Worm (Caenorhabditis elegans): ENCODE results near the gene lec-11.

ce11 chrIV:6541435-6541834 lies 48.5 kb downstream of the lec-11 start, which contains the start of gene C01G5.25:
- no peak for TF ChIP-seq ama-1 (optimal IDR thresholded peaks at IDR 0.05)
- TF ChIP-seq elt-1 (tag; optimal IDR thresholded peaks at IDR 0.05) = no peak
- peak; percentile 51 for TF ChIP-seq lin-39 (tag; optimal IDR thresholded peaks at IDR 0.05)
- no peak for TF ChIP-seq skn-1 (tag; optimal IDR thresholded peaks at IDR 0.05)
- no peak for TF ChIP-seq pha-4 (tag; optimal IDR thresholded peaks at IDR 0.05)
- no peak for TF ChIP-seq tbx-2 (tag; optimal IDR thresholded peaks at IDR 0.05)
- no peak for TF ChIP-seq ZK546.5 (tag; optimal IDR thresholded peaks at IDR 0.05)
- TF ChIP-seq jun-1 (tag; optimal IDR thresholded peaks at IDR 0.05) = no peak
- TF ChIP-seq lsy-12 (tag; optimal IDR thresholded peaks at IDR 0.05) = no peak
- no peak for TF ChIP-seq unc-62 (GFP tag; optimal IDR thresholded peaks at IDR 0.05)
- TF ChIP-seq fkh-10 (GFP tag; optimal IDR thresholded peaks at IDR 0.05) = no peak
- TF ChIP-seq snpc-4 (tag; optimal IDR thresholded peaks at IDR 0.05) = no peak
- TF ChIP-seq ztf-11 (tag; optimal IDR thresholded peaks at IDR 0.05) = no peak
- no peak for TF ChIP-seq nhr-12 (tag; optimal IDR thresholded peaks at IDR 0.05)
